Worm (Caenorhabditis elegans) whole organism, late embryonic: ENCODE measurements around the gene Y110A2AL.5.

Source experiments
- K09A11.1 ChIP-seq: sonication (generic microtip); optimal IDR thresholded peaks from 2 replicates; lab custom pipeline; 2017; ENCODE audit warnings: antibody characterized with exemption, mild to moderate bottlenecking, missing genetic modification characterization, missing compliant biosample characterization; ENCODE audit not compliant: insufficient read depth
- Y22D7AL.16 ChIP-seq: sonication (generic microtip); optimal IDR thresholded peaks from 2 replicates; lab custom pipeline; 2016; ENCODE audit warnings: missing genetic modification characterization, missing compliant biosample characterization
- ama-1 ChIP-seq: fragments of 150-350 bp; optimal IDR thresholded peaks from 2 replicates; lab custom pipeline; 2014
- ceh-19 ChIP-seq: fragments of 200-800 bp; sonication (Bioruptor generic); optimal IDR thresholded peaks from 2 replicates; lab custom pipeline; 2018; ENCODE audit warnings: mild to moderate bottlenecking, missing genetic modification characterization, missing compliant biosample characterization
- ceh-34 ChIP-seq: sonication (generic microtip); optimal IDR thresholded peaks from 2 replicates; lab custom pipeline; 2016; ENCODE audit warnings: mild to moderate bottlenecking, missing genetic modification characterization, missing compliant biosample characterization
- che-1 ChIP-seq: sonication (generic microtip); optimal IDR thresholded peaks from 2 replicates; lab custom pipeline; 2016; ENCODE audit warnings: mild to moderate bottlenecking, missing genetic modification characterization, missing compliant biosample characterization
- dmd-4 ChIP-seq: sonication (generic microtip); optimal IDR thresholded peaks from 2 replicates; lab custom pipeline; 2016; ENCODE audit warnings: borderline replicate concordance, missing genetic modification characterization, missing compliant biosample characterization
- dve-1 ChIP-seq: sonication (generic microtip); optimal IDR thresholded peaks from 2 replicates; lab custom pipeline; 2017; ENCODE audit warnings: antibody characterized with exemption, mild to moderate bottlenecking, missing genetic modification characterization, missing compliant biosample characterization
- hlh-30 ChIP-seq: sonication (generic microtip); optimal IDR thresholded peaks from 2 replicates; lab custom pipeline; 2017; ENCODE audit warnings: antibody characterized with exemption, missing genetic modification characterization, missing compliant biosample characterization; ENCODE audit not compliant: insufficient read depth
- npax-4 ChIP-seq: sonication (generic microtip); optimal IDR thresholded peaks from 2 replicates; lab custom pipeline; 2016; ENCODE audit warnings: missing genetic modification characterization, missing compliant biosample characterization
- pat-9 ChIP-seq: fragments of 200-800 bp; sonication (Bioruptor generic); optimal IDR thresholded peaks from 2 replicates; lab custom pipeline; 2018; ENCODE audit warnings: mild to moderate bottlenecking, missing genetic modification characterization, moderate library complexity, missing compliant biosample characterization
- pqm-1 ChIP-seq: sonication (generic microtip); optimal IDR thresholded peaks from 2 replicates; lab custom pipeline; 2016; ENCODE audit warnings: missing genetic modification characterization, missing compliant biosample characterization
- sox-4 ChIP-seq: sonication (generic microtip); optimal IDR thresholded peaks from 2 replicates; lab custom pipeline; 2017; ENCODE audit warnings: mild to moderate bottlenecking, missing genetic modification characterization, inconsistent platforms, missing compliant biosample characterization
- zip-5 ChIP-seq: sonication (generic microtip); optimal IDR thresholded peaks from 2 replicates; lab custom pipeline; 2016; ENCODE audit warnings: missing genetic modification characterization, missing compliant biosample characterization

DNA sequence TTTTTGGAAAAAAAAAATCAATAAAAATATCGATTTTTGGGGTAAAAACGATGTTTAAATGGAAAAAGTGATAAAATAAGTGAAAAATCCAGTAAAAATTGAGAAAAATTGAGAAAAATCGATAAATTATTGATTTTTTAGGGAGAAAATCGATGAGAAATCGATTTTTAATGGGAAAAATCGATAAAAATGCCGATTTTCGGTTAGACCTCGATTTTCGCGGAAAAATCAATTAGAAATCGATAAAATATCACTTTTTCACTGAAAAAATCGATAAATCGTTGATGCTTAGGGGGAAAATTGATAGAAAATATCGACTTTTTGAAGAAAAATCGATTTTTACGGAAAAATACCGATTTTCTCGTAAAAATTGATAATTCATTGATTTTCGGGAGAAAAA, 36.8 kb downstream of the Y110A2AL.5 start:
- TF ChIP-seq sox-4 (tag; lab: Kevin White, UChicago), result no peak
- TF ChIP-seq dmd-4 (tag; lab: Kevin White, UChicago), result no peak
- no peak for TF ChIP-seq pat-9
- no peak for TF ChIP-seq Y22D7AL.16 (tag; lab: Kevin White, UChicago)
- TF ChIP-seq ceh-19, result no peak
- no peak for TF ChIP-seq hlh-30 (tag; lab: Kevin White, UChicago)
- TF ChIP-seq zip-5 (tag; lab: Kevin White, UChicago), result no peak
- TF ChIP-seq ceh-34 (tag; lab: Kevin White, UChicago), result no peak
- no peak for TF ChIP-seq ama-1 (lab: Kevin White, UChicago)
- TF ChIP-seq pqm-1 (tag; lab: Kevin White, UChicago), result no peak
- no peak for TF ChIP-seq K09A11.1 (tag; lab: Kevin White, UChicago)
- TF ChIP-seq npax-4 (tag; lab: Kevin White, UChicago), result no peak
- TF ChIP-seq che-1 (tag; lab: Kevin White, UChicago), result no peak
- TF ChIP-seq dve-1, result no peak
